Worm (Caenorhabditis elegans) whole organism, L4 larva: ENCODE data around the gene K09A9.8.

Experiments used
- F10B5.3 ChIP-seq: sonication (generic microtip); optimal IDR thresholded peaks from 2 replicates; lab custom pipeline; 2016; ENCODE audit warnings: mild to moderate bottlenecking, missing genetic modification characterization, missing compliant biosample characterization
- F26F4.8 ChIP-seq: fragments of 200-800 bp; sonication (Bioruptor generic); conservative IDR thresholded peaks from 2 replicates; pipeline ENCODE4 v1.3.6; 2022; ENCODE audit warnings: missing genetic modification characterization, missing compliant biosample characterization
- F37D6.2 ChIP-seq: sonication (generic microtip); optimal IDR thresholded peaks from 2 replicates; lab custom pipeline; 2016; ENCODE audit warnings: mild to moderate bottlenecking, missing genetic modification characterization, missing compliant biosample characterization
- T26A8.4 ChIP-seq: fragments of 200-800 bp; sonication (Bioruptor generic); IDR thresholded peaks from 2 replicates; pipeline ENCODE4 v1.3.6; 2022; ENCODE audit warnings: missing genetic modification characterization, missing compliant biosample characterization
- Y105C5A.15 ChIP-seq: fragments of 200-800 bp; sonication (Bioruptor generic); IDR thresholded peaks from 2 replicates; pipeline ENCODE4 v1.3.6; 2022; ENCODE audit warnings: missing genetic modification characterization, missing compliant biosample characterization
- Y5F2A.4 ChIP-seq: fragments of 200-800 bp; sonication (Bioruptor generic); optimal IDR thresholded peaks from 2 replicates; lab custom pipeline; 2018; ENCODE audit warnings: mild to moderate bottlenecking, missing genetic modification characterization, missing compliant biosample characterization
- aly-2 ChIP-seq: sonication (generic microtip); optimal IDR thresholded peaks from 2 replicates; lab custom pipeline; 2018; ENCODE audit warnings: missing biosample characterization, missing genetic modification characterization
- cey-2 ChIP-seq: sonication (generic microtip); optimal IDR thresholded peaks from 3 replicates; lab custom pipeline; 2017; ENCODE audit warnings: missing genetic modification characterization, mild to moderate bottlenecking, missing compliant biosample characterization, antibody characterized with exemption, borderline replicate concordance; ENCODE audit not compliant: insufficient read depth
- ctbp-1 ChIP-seq: fragments of 200-800 bp; sonication (Bioruptor generic); IDR thresholded peaks from 2 replicates; pipeline ENCODE4 v1.3.6; 2022; ENCODE audit warnings: missing genetic modification reagents, missing genetic modification characterization, missing compliant biosample characterization
- daf-16 ChIP-seq, 3 experiments: sonication (generic microtip); optimal IDR thresholded peaks; 2 replicates each; lab custom pipeline; 2016 to 2017; ENCODE audit warnings: missing genetic modification characterization in 3 of 3, missing genetic modification reagents in 3 of 3, mild to moderate bottlenecking in 2 of 3, missing compliant biosample characterization in 2 of 3, missing biosample characterization in 1 of 3, moderate library complexity in 1 of 3
- daf-19 ChIP-seq: fragments of 200-800 bp; sonication (Bioruptor generic); conservative IDR thresholded peaks from 2 replicates; pipeline ENCODE4 v1.3.6; 2022; ENCODE audit warnings: missing genetic modification characterization, missing compliant biosample characterization
- dmd-6 ChIP-seq: fragments of 200-800 bp; sonication (Bioruptor generic); IDR thresholded peaks from 2 replicates; pipeline ENCODE4 v1.3.6; 2022; ENCODE audit warnings: missing genetic modification reagents, missing genetic modification characterization, missing compliant biosample characterization
- dve-1 ChIP-seq: sonication (generic microtip); optimal IDR thresholded peaks from 2 replicates; lab custom pipeline; 2017; ENCODE audit warnings: antibody characterized with exemption, mild to moderate bottlenecking, missing genetic modification characterization, missing compliant biosample characterization; ENCODE audit not compliant: insufficient read depth
- egl-27 ChIP-seq: sonication (generic microtip); optimal IDR thresholded peaks from 3 replicates; lab custom pipeline; 2017; ENCODE audit warnings: missing biosample characterization, missing genetic modification reagents, missing genetic modification characterization
- fkh-10 ChIP-seq: fragments of 150-350 bp; optimal IDR thresholded peaks from 2 replicates; lab custom pipeline; 2014; ENCODE audit warnings: missing biosample characterization, missing genetic modification reagents, missing genetic modification characterization
- hif-1 ChIP-seq, 2 experiments: sonication (generic microtip); optimal IDR thresholded peaks; 2 replicates each; lab custom pipeline; 2016 to 2017; ENCODE audit warnings: missing compliant biosample characterization in 2 of 2, missing genetic modification characterization in 2 of 2, missing genetic modification reagents in 2 of 2, missing genotype in 2 of 2, mild to moderate bottlenecking in 1 of 2
- hlh-11 ChIP-seq: fragments of 200-800 bp; sonication (Bioruptor generic); optimal IDR thresholded peaks from 2 replicates; lab custom pipeline; 2018; ENCODE audit warnings: mild to moderate bottlenecking, missing genetic modification characterization, missing compliant biosample characterization
- hlh-30 ChIP-seq: sonication (generic microtip); optimal IDR thresholded peaks from 2 replicates; lab custom pipeline; 2017; ENCODE audit warnings: antibody characterized with exemption, mild to moderate bottlenecking, missing genetic modification characterization, missing compliant biosample characterization; ENCODE audit not compliant: insufficient read depth
- madf-5 ChIP-seq, 2 experiments: fragments of 200-800 bp; sonication (Bioruptor generic); IDR thresholded peaks; 2 replicates each; pipeline ENCODE4 v1.3.6; 2022; ENCODE audit warnings: missing compliant biosample characterization in 2 of 2, missing genetic modification characterization in 2 of 2
- madf-9 ChIP-seq: fragments of 200-800 bp; sonication (Bioruptor generic); conservative IDR thresholded peaks from 2 replicates; pipeline ENCODE4 v1.3.6; 2022; ENCODE audit warnings: missing genetic modification reagents, missing genetic modification characterization, missing compliant biosample characterization
- mdt-29 ChIP-seq: fragments of 200-800 bp; sonication (Bioruptor generic); IDR thresholded peaks from 2 replicates; pipeline ENCODE4 v1.3.6; 2022; ENCODE audit warnings: missing genetic modification reagents, missing genetic modification characterization, missing compliant biosample characterization
- mes-2 ChIP-seq: sonication (generic microtip); optimal IDR thresholded peaks from 2 replicates; lab custom pipeline; 2016; ENCODE audit warnings: missing genotype, mild to moderate bottlenecking, missing genetic modification characterization, missing compliant biosample characterization; ENCODE audit not compliant: poor library complexity, severe bottlenecking
- mxl-2 ChIP-seq: fragments of 200-800 bp; sonication (Bioruptor generic); conservative IDR thresholded peaks from 2 replicates; pipeline ENCODE4 v1.3.6; 2022; ENCODE audit warnings: missing genetic modification reagents, missing genetic modification characterization, missing compliant biosample characterization
- mxl-3 ChIP-seq: fragments of 200-800 bp; sonication (Bioruptor generic); optimal IDR thresholded peaks from 2 replicates; lab custom pipeline; 2018; ENCODE audit warnings: mild to moderate bottlenecking, missing genetic modification characterization, missing compliant biosample characterization
- nhr-10 ChIP-seq: fragments of 150-350 bp; optimal IDR thresholded peaks from 2 replicates; lab custom pipeline; 2014; ENCODE audit warnings: missing biosample characterization, missing genetic modification characterization
- nhr-237 ChIP-seq: sonication (generic microtip); optimal IDR thresholded peaks from 2 replicates; lab custom pipeline; 2017; ENCODE audit warnings: missing biosample characterization, missing genetic modification characterization
- nhr-25 ChIP-seq: sonication (generic microtip); optimal IDR thresholded peaks from 2 replicates; lab custom pipeline; 2017; ENCODE audit warnings: missing genetic modification characterization, mild to moderate bottlenecking, missing compliant biosample characterization, antibody characterized with exemption, moderate library complexity, borderline replicate concordance; ENCODE audit not compliant: insufficient read depth
- nhr-28 ChIP-seq: fragments of 150-350 bp; optimal IDR thresholded peaks from 2 replicates; lab custom pipeline; 2014; ENCODE audit warnings: missing biosample characterization, missing genetic modification characterization
- nhr-77 ChIP-seq: fragments of 150-350 bp; optimal IDR thresholded peaks from 2 replicates; lab custom pipeline; 2014; ENCODE audit warnings: missing biosample characterization, missing genetic modification characterization
- rbr-2 ChIP-seq: sonication (generic microtip); optimal IDR thresholded peaks from 2 replicates; lab custom pipeline; 2016; ENCODE audit warnings: missing genotype, missing genetic modification characterization, missing compliant biosample characterization
- snpc-1.2 ChIP-seq: fragments of 200-800 bp; sonication (Bioruptor generic); IDR thresholded peaks from 2 replicates; pipeline ENCODE4 v1.3.6; 2022; ENCODE audit warnings: missing genetic modification reagents, missing genetic modification characterization, missing compliant biosample characterization
- snpc-4 ChIP-seq: fragments of 150-350 bp; optimal IDR thresholded peaks from 2 replicates; lab custom pipeline; 2014; ENCODE audit warnings: missing biosample characterization, missing genetic modification characterization
- spr-1 ChIP-seq: sonication (generic microtip); optimal IDR thresholded peaks from 2 replicates; lab custom pipeline; 2016; ENCODE audit warnings: mild to moderate bottlenecking, missing genetic modification characterization, missing compliant biosample characterization
- tra-1 ChIP-seq: fragments of 200-800 bp; sonication (Bioruptor generic); IDR thresholded peaks from 2 replicates; pipeline ENCODE4 v1.3.6; 2022; ENCODE audit warnings: missing genetic modification reagents, missing genetic modification characterization, missing compliant biosample characterization
- unc-130 ChIP-seq: sonication (generic microtip); optimal IDR thresholded peaks from 2 replicates; lab custom pipeline; 2016; ENCODE audit warnings: missing genetic modification reagents, missing genetic modification characterization, missing compliant biosample characterization
- zag-1 ChIP-seq: fragments of 150-350 bp; optimal IDR thresholded peaks from 2 replicates; lab custom pipeline; 2014; ENCODE audit warnings: missing biosample characterization, missing genetic modification characterization
- zip-11 ChIP-seq: fragments of 200-800 bp; sonication (Bioruptor generic); IDR thresholded peaks from 2 replicates; pipeline ENCODE4 v1.3.6; 2022; ENCODE audit warnings: missing genetic modification characterization, missing compliant biosample characterization
- zip-2 ChIP-seq: fragments of 150-350 bp; optimal IDR thresholded peaks from 2 replicates; lab custom pipeline; 2014; ENCODE audit warnings: missing biosample characterization, missing genetic modification characterization
- ztf-11 ChIP-seq: fragments of 150-350 bp; optimal IDR thresholded peaks from 2 replicates; lab custom pipeline; 2014; ENCODE audit warnings: missing biosample characterization, missing genetic modification characterization

Gene K09A9.8

DNA sequence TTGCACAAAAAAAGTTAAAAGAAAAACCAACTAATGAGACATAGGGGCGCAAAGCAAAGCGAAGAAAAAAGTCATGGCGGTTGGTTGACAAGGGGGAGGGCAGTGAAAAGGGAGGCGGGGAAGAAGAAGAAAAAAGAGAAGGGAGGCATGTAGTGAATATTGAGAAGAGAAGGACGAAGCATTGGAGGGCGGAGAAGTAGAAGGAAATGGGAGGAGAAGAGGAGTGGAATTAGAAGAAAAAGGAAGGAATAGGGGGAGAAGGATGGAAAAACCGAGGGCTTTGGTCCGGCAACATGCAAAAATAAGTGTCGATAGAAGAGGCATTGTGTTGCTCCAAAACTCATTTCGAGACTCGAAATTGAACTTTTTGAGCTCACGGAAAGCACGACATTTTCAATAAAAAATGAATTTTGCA lies 33.8 kb upstream of the K09A9.8 start (continued):
- peak in 1 of 2 experiments; percentile 14 for TF ChIP-seq hif-1 (tag; optimal IDR thresholded peaks at IDR 0.05; lab: Kevin White, UChicago)

DNA sequence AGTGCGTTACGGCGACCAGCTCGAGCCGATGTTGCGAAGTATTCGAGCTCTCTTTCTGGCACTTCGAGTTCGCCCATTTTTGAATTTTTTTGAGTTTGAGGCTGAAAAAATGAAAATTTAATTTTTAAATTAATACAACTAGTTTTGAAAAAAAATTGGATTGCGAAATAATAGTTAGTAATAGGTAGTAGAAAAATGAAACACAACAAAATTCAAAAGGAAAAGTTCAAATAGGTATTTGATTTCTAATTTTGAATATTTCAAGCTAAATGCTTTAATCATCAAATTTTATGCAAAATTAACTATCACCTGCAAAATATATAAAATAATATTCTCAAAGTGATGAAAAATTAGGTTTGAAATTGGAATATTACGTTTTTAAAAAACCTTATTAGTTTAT lies 33.4 kb upstream of the K09A9.8 start, which contains the start of gene K09E9.4:
Gene K09E9.4, minus strand, starts transcription at position 101 of the 400 bp plus-strand sequence.
- no peak for TF ChIP-seq mxl-3 (GFP tag; lab: Kevin White, UChicago)
- TF ChIP-seq F26F4.8 (GFP tag; lab: Robert Waterston, UW) = no peak
- TF ChIP-seq tra-1 = no peak
- no peak for TF ChIP-seq zip-2 (tag; lab: Kevin White, UChicago)
- no peak for TF ChIP-seq fkh-10 (GFP tag; lab: Kevin White, UChicago)
- TF ChIP-seq ztf-11 (tag; lab: Kevin White, UChicago) = no peak
- TF ChIP-seq, all 104 proteins: peak for 0

ce11 chrX:15629615-15630014 lies 32.6 kb upstream of the K09A9.8 start:
- no peak for TF ChIP-seq egl-27 (tag; lab: Kevin White, UChicago)
- peak; percentile 8 for TF ChIP-seq mes-2
- no peak for TF ChIP-seq unc-130 (GFP tag; lab: Kevin White, UChicago)
- no peak for TF ChIP-seq daf-19 (GFP tag; lab: Robert Waterston, UW)
- TF ChIP-seq mxl-3 (GFP tag; lab: Kevin White, UChicago) = no peak
- TF ChIP-seq aly-2 (tag; lab: Kevin White, UChicago) = no peak
- no peak for TF ChIP-seq F10B5.3 (tag; lab: Kevin White, UChicago)
- TF ChIP-seq hlh-30 (tag; lab: Kevin White, UChicago) = no peak
- TF ChIP-seq daf-16 (GFP tag; optimal IDR thresholded peaks at IDR 0.05; lab: Kevin White, UChicago) = no peak
- TF ChIP-seq daf-16 (tag; optimal IDR thresholded peaks at IDR 0.05; lab: Kevin White, UChicago) = peak; percentile 39
- peak; percentile 58 for TF ChIP-seq nhr-28 (tag; lab: Kevin White, UChicago)
- TF ChIP-seq hlh-11 (tag; lab: Kevin White, UChicago) = peak; percentile 32
- TF ChIP-seq dve-1 (tag; lab: Kevin White, UChicago) = peak; percentile 23
- TF ChIP-seq nhr-237 (tag; lab: Kevin White, UChicago) = no peak
- TF ChIP-seq snpc-1.2 (GFP tag; lab: Robert Waterston, UW) = no peak
- TF ChIP-seq zag-1 = no peak
- peak; percentile 57 for TF ChIP-seq dmd-6
- no peak for TF ChIP-seq madf-9
- no peak for TF ChIP-seq snpc-4 (tag; lab: Kevin White, UChicago)
- TF ChIP-seq T26A8.4 (GFP tag; lab: Robert Waterston, UW) = no peak
- no peak for TF ChIP-seq nhr-10 (tag; lab: Kevin White, UChicago)
- no peak for TF ChIP-seq mdt-29 (GFP tag; lab: Robert Waterston, UW)
- no peak for TF ChIP-seq cey-2 (tag; lab: Kevin White, UChicago)
- TF ChIP-seq spr-1 (tag; lab: Kevin White, UChicago) = no peak
- TF ChIP-seq zip-11 (GFP tag; lab: Robert Waterston, UW) = no peak
- TF ChIP-seq mxl-2 (GFP tag; lab: Robert Waterston, UW) = no peak
- TF ChIP-seq F37D6.2 = no peak
- 0 out of 2 replicates have a peak, but pooled peaks have one; percentile 12 for TF ChIP-seq ctbp-1 (GFP tag; lab: Robert Waterston, UW)
- no peak for TF ChIP-seq nhr-25
- TF ChIP-seq Y5F2A.4 (GFP tag; lab: Kevin White, UChicago) = no peak
- TF ChIP-seq nhr-77 (tag; lab: Kevin White, UChicago) = no peak
- TF ChIP-seq Y105C5A.15 (GFP tag; lab: Robert Waterston, UW) = no peak
- TF ChIP-seq rbr-2 (tag; lab: Kevin White, UChicago) = no peak
- TF ChIP-seq madf-5 (GFP tag; IDR thresholded peaks at IDR 0.05; lab: Robert Waterston, UW) = no peak
- no peak for TF ChIP-seq F26F4.8 (GFP tag; lab: Robert Waterston, UW)
